Worm (Caenorhabditis elegans) whole organism, late embryonic: ENCODE measurements around the gene tbc-14.

Source experiments
- ama-1 ChIP-seq: fragments of 150-350 bp; optimal IDR thresholded peaks from 2 replicates; lab custom pipeline; 2014
- ceh-45 ChIP-seq: fragments of 200-800 bp; sonication (Bioruptor generic); IDR thresholded peaks from 2 replicates; pipeline ENCODE4 v1.3.6; 2022; ENCODE audit warnings: missing genetic modification reagents, missing genetic modification characterization, missing compliant biosample characterization
- nhr-11 ChIP-seq: fragments of 150-350 bp; optimal IDR thresholded peaks from 2 replicates; lab custom pipeline; 2014; ENCODE audit warnings: missing biosample characterization, missing genetic modification characterization
- odd-2 ChIP-seq: sonication (generic microtip); optimal IDR thresholded peaks from 2 replicates; lab custom pipeline; 2017; ENCODE audit warnings: antibody characterized with exemption, mild to moderate bottlenecking, missing genetic modification characterization, missing compliant biosample characterization
- pqm-1 ChIP-seq: sonication (generic microtip); optimal IDR thresholded peaks from 2 replicates; lab custom pipeline; 2016; ENCODE audit warnings: missing genetic modification characterization, missing compliant biosample characterization
- pros-1 ChIP-seq: fragments of 150-350 bp; optimal IDR thresholded peaks from 2 replicates; lab custom pipeline; 2014; ENCODE audit warnings: missing biosample characterization, missing genetic modification reagents, missing genetic modification characterization
- rnt-1 ChIP-seq: sonication (generic microtip); optimal IDR thresholded peaks from 2 replicates; lab custom pipeline; 2016; ENCODE audit warnings: missing genetic modification characterization, missing compliant biosample characterization
- ztf-16 ChIP-seq: sonication (generic microtip); optimal IDR thresholded peaks from 2 replicates; lab custom pipeline; 2017; ENCODE audit warnings: missing genetic modification characterization, missing compliant biosample characterization

DNA sequence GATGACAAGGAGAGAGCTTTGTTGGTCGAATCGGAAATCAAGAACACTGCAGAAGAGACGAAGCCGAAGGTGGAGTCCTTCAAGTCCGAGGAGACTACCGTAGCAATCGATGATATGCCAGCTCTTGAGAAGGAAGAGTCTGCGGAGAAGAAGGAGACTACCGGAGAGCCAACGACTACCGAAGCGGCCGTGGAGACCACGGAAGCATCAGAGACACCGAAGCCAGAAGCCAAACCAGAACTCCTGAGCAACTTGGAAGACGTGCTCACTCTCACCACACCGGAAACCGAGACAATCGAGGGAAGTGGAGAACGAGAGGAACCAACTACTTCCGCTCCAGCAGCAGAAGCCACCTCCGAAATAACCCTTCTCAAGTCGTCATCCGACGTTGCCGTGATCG, 36.7 kb upstream of the tbc-14 start:
- TF ChIP-seq rnt-1 (tag; lab: Kevin White, UChicago) (no peak), odd-2 (no peak), pqm-1 (tag; lab: Kevin White, UChicago) (no peak), nhr-11 (no peak), ztf-16 (tag; lab: Kevin White, UChicago) (no peak), ama-1 (no peak), pros-1 (tag; lab: Kevin White, UChicago) (no peak), ceh-45 (GFP tag; lab: Robert Waterston, UW) (no peak)
